Worm (Caenorhabditis elegans) whole organism, L4 larva: Measurements from ENCODE around the gene mth-1.

Experiments used
- F26F4.8 ChIP-seq: fragments of 200-800 bp; sonication (Bioruptor generic); conservative IDR thresholded peaks from 2 replicates; pipeline ENCODE4 v1.3.6; 2022; ENCODE audit warnings: missing genetic modification characterization, missing compliant biosample characterization
- F49E8.2 ChIP-seq: sonication (generic microtip); optimal IDR thresholded peaks from 2 replicates; lab custom pipeline; 2016; ENCODE audit warnings: missing compliant biosample characterization, mild to moderate bottlenecking, missing genetic modification characterization, borderline replicate concordance
- T20F7.1 ChIP-seq: fragments of 200-800 bp; sonication (Bioruptor generic); optimal IDR thresholded peaks from 2 replicates; lab custom pipeline; 2018; ENCODE audit warnings: mild to moderate bottlenecking, missing genetic modification characterization, missing compliant biosample characterization
- T26A8.4 ChIP-seq: fragments of 200-800 bp; sonication (Bioruptor generic); IDR thresholded peaks from 2 replicates; pipeline ENCODE4 v1.3.6; 2022; ENCODE audit warnings: missing genetic modification characterization, missing compliant biosample characterization
- Y105C5A.15 ChIP-seq: fragments of 200-800 bp; sonication (Bioruptor generic); IDR thresholded peaks from 2 replicates; pipeline ENCODE4 v1.3.6; 2022; ENCODE audit warnings: missing genetic modification characterization, missing compliant biosample characterization
- Y5F2A.4 ChIP-seq: fragments of 200-800 bp; sonication (Bioruptor generic); optimal IDR thresholded peaks from 2 replicates; lab custom pipeline; 2018; ENCODE audit warnings: mild to moderate bottlenecking, missing genetic modification characterization, missing compliant biosample characterization
- attf-4 ChIP-seq: sonication (generic microtip); optimal IDR thresholded peaks from 3 replicates; lab custom pipeline; 2017; ENCODE audit warnings: missing biosample characterization, missing genetic modification characterization
- ceh-28 ChIP-seq: fragments of 150-350 bp; optimal IDR thresholded peaks from 2 replicates; lab custom pipeline; 2014; ENCODE audit warnings: missing biosample characterization, missing genetic modification reagents, missing genetic modification characterization
- ceh-44 ChIP-seq: fragments of 200-800 bp; sonication (Bioruptor generic); IDR thresholded peaks from 2 replicates; pipeline ENCODE4 v1.3.6; 2022; ENCODE audit warnings: missing genetic modification reagents, missing genetic modification characterization, missing compliant biosample characterization
- ctbp-1 ChIP-seq: fragments of 200-800 bp; sonication (Bioruptor generic); IDR thresholded peaks from 2 replicates; pipeline ENCODE4 v1.3.6; 2022; ENCODE audit warnings: missing genetic modification reagents, missing genetic modification characterization, missing compliant biosample characterization
- daf-12 ChIP-seq: fragments of 150-350 bp; optimal IDR thresholded peaks from 2 replicates; lab custom pipeline; 2014; ENCODE audit warnings: missing biosample characterization, missing genetic modification reagents, missing genetic modification characterization
- daf-19 ChIP-seq: fragments of 200-800 bp; sonication (Bioruptor generic); conservative IDR thresholded peaks from 2 replicates; pipeline ENCODE4 v1.3.6; 2022; ENCODE audit warnings: missing genetic modification characterization, missing compliant biosample characterization
- dmd-6 ChIP-seq: fragments of 200-800 bp; sonication (Bioruptor generic); IDR thresholded peaks from 2 replicates; pipeline ENCODE4 v1.3.6; 2022; ENCODE audit warnings: missing genetic modification reagents, missing genetic modification characterization, missing compliant biosample characterization
- dmd-8 ChIP-seq: fragments of 200-800 bp; sonication (Bioruptor generic); IDR thresholded peaks from 2 replicates; pipeline ENCODE4 v1.3.6; 2022; ENCODE audit warnings: missing genetic modification characterization, missing compliant biosample characterization
- duxl-1 ChIP-seq: sonication (generic microtip); optimal IDR thresholded peaks from 2 replicates; lab custom pipeline; 2016; ENCODE audit warnings: mild to moderate bottlenecking, missing genetic modification characterization, moderate library complexity, missing compliant biosample characterization; ENCODE audit not compliant: poor library complexity
- egl-43 ChIP-seq: fragments of 200-800 bp; sonication (Bioruptor generic); IDR thresholded peaks from 2 replicates; pipeline ENCODE4 v1.3.6; 2022; ENCODE audit warnings: missing genetic modification reagents, missing genetic modification characterization, missing compliant biosample characterization
- fkh-10 ChIP-seq: fragments of 150-350 bp; optimal IDR thresholded peaks from 2 replicates; lab custom pipeline; 2014; ENCODE audit warnings: missing biosample characterization, missing genetic modification reagents, missing genetic modification characterization
- hif-1 ChIP-seq, 2 experiments: sonication (generic microtip); optimal IDR thresholded peaks; 2 replicates each; lab custom pipeline; 2016 to 2017; ENCODE audit warnings: missing compliant biosample characterization in 2 of 2, missing genetic modification characterization in 2 of 2, missing genetic modification reagents in 2 of 2, missing genotype in 2 of 2, mild to moderate bottlenecking in 1 of 2
- hlh-11 ChIP-seq: fragments of 200-800 bp; sonication (Bioruptor generic); optimal IDR thresholded peaks from 2 replicates; lab custom pipeline; 2018; ENCODE audit warnings: mild to moderate bottlenecking, missing genetic modification characterization, missing compliant biosample characterization
- hmg-1.1 ChIP-seq: fragments of 200-800 bp; sonication (Bioruptor generic); IDR thresholded peaks from 2 replicates; pipeline ENCODE4 v1.3.6; 2022; ENCODE audit warnings: missing genetic modification reagents, missing genetic modification characterization, missing compliant biosample characterization
- lin-1 ChIP-seq: fragments of 200-800 bp; sonication (Bioruptor generic); IDR thresholded peaks from 2 replicates; pipeline ENCODE4 v1.3.6; 2022; ENCODE audit warnings: missing genetic modification reagents, missing genetic modification characterization, missing compliant biosample characterization
- lin-13 ChIP-seq: fragments of 150-350 bp; optimal IDR thresholded peaks from 2 replicates; lab custom pipeline; 2014; ENCODE audit warnings: missing biosample characterization, missing genetic modification reagents, missing genetic modification characterization
- lin-15B ChIP-seq: fragments of 150-350 bp; sonication (generic microtip); optimal IDR thresholded peaks from 3 replicates; lab custom pipeline; 2014; ENCODE audit warnings: missing biosample characterization, missing genetic modification characterization
- lin-29 ChIP-seq: fragments of 200-800 bp; sonication (Bioruptor generic); IDR thresholded peaks from 2 replicates; pipeline ENCODE4 v1.3.6; 2022; ENCODE audit warnings: missing genetic modification reagents, missing genetic modification characterization, missing compliant biosample characterization
- lin-38 ChIP-seq: fragments of 200-800 bp; sonication (Bioruptor generic); IDR thresholded peaks from 2 replicates; pipeline ENCODE4 v1.3.6; 2022; ENCODE audit warnings: missing genetic modification reagents, missing genetic modification characterization, missing compliant biosample characterization
- lir-3 ChIP-seq: sonication (generic microtip); optimal IDR thresholded peaks from 2 replicates; lab custom pipeline; 2016; ENCODE audit warnings: mild to moderate bottlenecking, missing genetic modification characterization, missing compliant biosample characterization
- lsy-2 ChIP-seq, 2 experiments: fragments of 150-350 bp in 1 of 2; sonication (generic microtip) in 1 of 2; optimal IDR thresholded peaks; 2 replicates each; lab custom pipeline; 2014 to 2017; ENCODE audit warnings: missing biosample characterization in 2 of 2, missing genetic modification characterization in 2 of 2
- madf-5 ChIP-seq, 2 experiments: fragments of 200-800 bp; sonication (Bioruptor generic); IDR thresholded peaks; 2 replicates each; pipeline ENCODE4 v1.3.6; 2022; ENCODE audit warnings: missing compliant biosample characterization in 2 of 2, missing genetic modification characterization in 2 of 2
- madf-9 ChIP-seq: fragments of 200-800 bp; sonication (Bioruptor generic); conservative IDR thresholded peaks from 2 replicates; pipeline ENCODE4 v1.3.6; 2022; ENCODE audit warnings: missing genetic modification reagents, missing genetic modification characterization, missing compliant biosample characterization
- mdl-1 ChIP-seq, 2 experiments: fragments of 150-350 bp in 1 of 2; sonication (generic microtip) in 1 of 2; optimal IDR thresholded peaks; 2 replicates each; lab custom pipeline; 2014 to 2017; ENCODE audit warnings: missing biosample characterization in 2 of 2, missing genetic modification characterization in 2 of 2
- mdt-29 ChIP-seq: fragments of 200-800 bp; sonication (Bioruptor generic); IDR thresholded peaks from 2 replicates; pipeline ENCODE4 v1.3.6; 2022; ENCODE audit warnings: missing genetic modification reagents, missing genetic modification characterization, missing compliant biosample characterization
- mep-1 ChIP-seq: fragments of 150-350 bp; sonication (generic microtip); optimal IDR thresholded peaks from 3 replicates; lab custom pipeline; 2014; ENCODE audit warnings: missing biosample characterization, missing genetic modification characterization
- mes-2 ChIP-seq: sonication (generic microtip); optimal IDR thresholded peaks from 2 replicates; lab custom pipeline; 2016; ENCODE audit warnings: missing genotype, mild to moderate bottlenecking, missing genetic modification characterization, missing compliant biosample characterization; ENCODE audit not compliant: poor library complexity, severe bottlenecking
- mxl-3 ChIP-seq: fragments of 200-800 bp; sonication (Bioruptor generic); optimal IDR thresholded peaks from 2 replicates; lab custom pipeline; 2018; ENCODE audit warnings: mild to moderate bottlenecking, missing genetic modification characterization, missing compliant biosample characterization
- nhr-10 ChIP-seq: fragments of 150-350 bp; optimal IDR thresholded peaks from 2 replicates; lab custom pipeline; 2014; ENCODE audit warnings: missing biosample characterization, missing genetic modification characterization
- nhr-111 ChIP-seq: fragments of 200-800 bp; sonication (Bioruptor generic); optimal IDR thresholded peaks from 2 replicates; lab custom pipeline; 2018; ENCODE audit warnings: mild to moderate bottlenecking, missing genetic modification characterization, missing compliant biosample characterization
- nhr-237 ChIP-seq: sonication (generic microtip); optimal IDR thresholded peaks from 2 replicates; lab custom pipeline; 2017; ENCODE audit warnings: missing biosample characterization, missing genetic modification characterization
- nhr-28 ChIP-seq: fragments of 150-350 bp; optimal IDR thresholded peaks from 2 replicates; lab custom pipeline; 2014; ENCODE audit warnings: missing biosample characterization, missing genetic modification characterization
- nhr-42 ChIP-seq: fragments of 200-800 bp; sonication (Bioruptor generic); IDR thresholded peaks from 2 replicates; pipeline ENCODE4 v1.3.6; 2022; ENCODE audit warnings: missing genetic modification characterization, missing compliant biosample characterization
- nhr-48 ChIP-seq: sonication (generic microtip); optimal IDR thresholded peaks from 2 replicates; lab custom pipeline; 2016; ENCODE audit warnings: mild to moderate bottlenecking, missing genetic modification characterization, missing compliant biosample characterization
- php-3 ChIP-seq: fragments of 200-800 bp; sonication (Bioruptor generic); IDR thresholded peaks from 2 replicates; pipeline ENCODE4 v1.3.6; 2022; ENCODE audit warnings: missing genetic modification reagents, missing genetic modification characterization, missing compliant biosample characterization
- pqm-1 ChIP-seq: sonication (generic microtip); optimal IDR thresholded peaks from 2 replicates; lab custom pipeline; 2017; ENCODE audit warnings: missing biosample characterization, missing genetic modification characterization
- rbr-2 ChIP-seq: sonication (generic microtip); optimal IDR thresholded peaks from 2 replicates; lab custom pipeline; 2016; ENCODE audit warnings: missing genotype, missing genetic modification characterization, missing compliant biosample characterization
- snpc-1.2 ChIP-seq: fragments of 200-800 bp; sonication (Bioruptor generic); IDR thresholded peaks from 2 replicates; pipeline ENCODE4 v1.3.6; 2022; ENCODE audit warnings: missing genetic modification reagents, missing genetic modification characterization, missing compliant biosample characterization
- spr-1 ChIP-seq: sonication (generic microtip); optimal IDR thresholded peaks from 2 replicates; lab custom pipeline; 2016; ENCODE audit warnings: mild to moderate bottlenecking, missing genetic modification characterization, missing compliant biosample characterization
- tag-97 ChIP-seq: fragments of 200-800 bp; sonication (Bioruptor generic); IDR thresholded peaks from 2 replicates; pipeline ENCODE4 v1.3.6; 2022; ENCODE audit warnings: missing genetic modification characterization, missing compliant biosample characterization
- unc-62 ChIP-seq, 3 experiments: fragments of 150-350 bp in 1 of 3; sonication (generic microtip); optimal IDR thresholded peaks in 2 of 3; peaks in 1 of 3; 1 replicate in 1 of 3; 2 replicates in 2 of 3; lab custom pipeline; 2014 to 2017; ENCODE audit warnings: missing biosample characterization in 3 of 3, missing genetic modification characterization in 3 of 3, missing genetic modification reagents in 3 of 3, missing genotype in 1 of 3
- zag-1 ChIP-seq: fragments of 150-350 bp; optimal IDR thresholded peaks from 2 replicates; lab custom pipeline; 2014; ENCODE audit warnings: missing biosample characterization, missing genetic modification characterization
- zfp-3 ChIP-seq: fragments of 200-800 bp; sonication (Bioruptor generic); conservative IDR thresholded peaks from 2 replicates; pipeline ENCODE4 v1.3.6; 2022; ENCODE audit warnings: missing genetic modification reagents, missing genetic modification characterization, missing compliant biosample characterization
- zip-11 ChIP-seq: fragments of 200-800 bp; sonication (Bioruptor generic); IDR thresholded peaks from 2 replicates; pipeline ENCODE4 v1.3.6; 2022; ENCODE audit warnings: missing genetic modification characterization, missing compliant biosample characterization
- zip-2 ChIP-seq: fragments of 150-350 bp; optimal IDR thresholded peaks from 2 replicates; lab custom pipeline; 2014; ENCODE audit warnings: missing biosample characterization, missing genetic modification characterization
- ztf-7 ChIP-seq: fragments of 150-350 bp; optimal IDR thresholded peaks from 2 replicates; lab custom pipeline; 2014; ENCODE audit warnings: missing biosample characterization, missing genetic modification characterization

Gene mth-1

DNA sequence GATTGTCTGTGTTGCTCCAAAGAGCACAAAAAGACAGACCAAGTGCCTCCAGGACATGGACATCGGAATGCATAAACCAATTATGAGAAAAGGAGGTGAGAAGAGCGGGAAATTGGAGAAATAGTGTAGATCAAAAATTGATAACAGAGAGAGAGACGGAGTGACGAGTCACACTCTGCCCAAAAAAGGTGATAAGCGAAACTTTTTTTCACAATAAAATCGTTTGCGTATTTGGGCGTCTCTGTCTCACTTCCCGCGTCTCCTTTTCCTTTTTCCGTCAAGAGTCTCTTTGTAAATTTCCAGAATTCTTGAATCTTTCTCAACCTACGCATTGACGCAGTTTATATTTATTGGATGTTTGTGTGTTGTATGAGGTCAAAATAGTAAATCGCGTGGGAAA is 9.5 kb downstream of the mth-1 start, which contains the start of gene mth-2:
TSS of gene mth-2 (minus strand) at position 188 of the 400 bp plus-strand sequence.
- TF ChIP-seq mdt-29 (GFP tag; lab: Robert Waterston, UW) (no peak), nhr-42 (GFP tag; lab: Robert Waterston, UW) (no peak), F26F4.8 (GFP tag; lab: Robert Waterston, UW) (no peak), F49E8.2 (tag; lab: Kevin White, UChicago) (no peak), zip-2 (tag; lab: Kevin White, UChicago) (no peak), mdl-1 (tag; optimal IDR thresholded peaks at IDR 0.05; lab: Kevin White, UChicago) (no peak), duxl-1 (tag; lab: Kevin White, UChicago) (no peak), lsy-2 (tag; optimal IDR thresholded peaks at IDR 0.05; lab: Kevin White, UChicago) (no peak), madf-9 (GFP tag; lab: Robert Waterston, UW) (no peak), attf-4 (tag; lab: Kevin White, UChicago) (no peak), Y105C5A.15 (GFP tag; lab: Robert Waterston, UW) (no peak), daf-19 (GFP tag; lab: Robert Waterston, UW) (no peak), mxl-3 (GFP tag; lab: Kevin White, UChicago) (no peak), dmd-8 (GFP tag; lab: Robert Waterston, UW) (no peak), ceh-28 (tag; lab: Kevin White, UChicago) (no peak), madf-5 (GFP tag; IDR thresholded peaks at IDR 0.05; lab: Robert Waterston, UW) (no peak), nhr-28 (tag; lab: Kevin White, UChicago) (peak; percentile 89), hlh-11 (tag; lab: Kevin White, UChicago) (peak; percentile 68), spr-1 (no peak), unc-62 (GFP tag; optimal IDR thresholded peaks at IDR 0.05 in 1 of 2; lab: Kevin White, UChicago) (peak in 1 of 2 experiments; percentile 43), unc-62 (tag; optimal IDR thresholded peaks at IDR 0.05; lab: Kevin White, UChicago) (no peak), ctbp-1 (no peak), nhr-111 (GFP tag; lab: Kevin White, UChicago) (no peak), mep-1 (tag; lab: Kevin White, UChicago) (no peak), ztf-7 (tag; lab: Kevin White, UChicago) (no peak), T26A8.4 (GFP tag; lab: Robert Waterston, UW) (no peak), lir-3 (tag; lab: Kevin White, UChicago) (no peak), lin-29 (no peak), fkh-10 (no peak), daf-12 (tag; lab: Kevin White, UChicago) (no peak), tag-97 (no peak), egl-43 (GFP tag; lab: Robert Waterston, UW) (no peak), mes-2 (peak; percentile 18), lin-13 (GFP tag; lab: Kevin White, UChicago) (no peak), zag-1 (tag; lab: Kevin White, UChicago) (no peak), dmd-6 (GFP tag; lab: Robert Waterston, UW) (peak; percentile 76), zfp-3 (GFP tag; lab: Robert Waterston, UW) (no peak), nhr-48 (tag; lab: Kevin White, UChicago) (no peak), nhr-237 (tag; lab: Kevin White, UChicago) (no peak), hif-1 (tag; optimal IDR thresholded peaks at IDR 0.05; lab: Kevin White, UChicago) (no peak), pqm-1 (tag; lab: Kevin White, UChicago) (peak; percentile 77), hmg-1.1 (no peak), lin-1 (GFP tag; lab: Robert Waterston, UW) (no peak), T20F7.1 (GFP tag; lab: Kevin White, UChicago) (no peak), Y5F2A.4 (GFP tag; lab: Kevin White, UChicago) (no peak), ceh-44 (no peak), php-3 (GFP tag; lab: Robert Waterston, UW) (no peak), zip-11 (GFP tag; lab: Robert Waterston, UW) (no peak), rbr-2 (no peak), lin-15B (tag; lab: Kevin White, UChicago) (no peak), nhr-10 (tag; lab: Kevin White, UChicago) (no peak), snpc-1.2 (GFP tag; lab: Robert Waterston, UW) (no peak), lin-38 (GFP tag; lab: Robert Waterston, UW) (no peak)
